Fruit fly (Drosophila melanogaster) whole organism, embryonic: ENCODE measurements around the gene Grasp65.

Source experiments
- CG11504 ChIP-seq: fragments of 200-800 bp; sonication (Bioruptor generic); optimal IDR thresholded peaks from 3 replicates; lab custom pipeline; 2019; ENCODE audit warnings: missing biosample characterization, mild to moderate bottlenecking, missing genetic modification characterization, moderate library complexity
- lola ChIP-seq, 3 experiments: fragments of >200 bp in 2 of 3; fragments of 200-800 bp in 1 of 3; sonication (Bioruptor generic) in 1 of 3; optimal IDR thresholded peaks; 2 replicates each; lab custom pipeline; 2017 to 2019; ENCODE audit warnings: missing biosample characterization in 3 of 3, missing genetic modification characterization in 3 of 3, mild to moderate bottlenecking in 1 of 3, moderate library complexity in 1 of 3

DNA sequence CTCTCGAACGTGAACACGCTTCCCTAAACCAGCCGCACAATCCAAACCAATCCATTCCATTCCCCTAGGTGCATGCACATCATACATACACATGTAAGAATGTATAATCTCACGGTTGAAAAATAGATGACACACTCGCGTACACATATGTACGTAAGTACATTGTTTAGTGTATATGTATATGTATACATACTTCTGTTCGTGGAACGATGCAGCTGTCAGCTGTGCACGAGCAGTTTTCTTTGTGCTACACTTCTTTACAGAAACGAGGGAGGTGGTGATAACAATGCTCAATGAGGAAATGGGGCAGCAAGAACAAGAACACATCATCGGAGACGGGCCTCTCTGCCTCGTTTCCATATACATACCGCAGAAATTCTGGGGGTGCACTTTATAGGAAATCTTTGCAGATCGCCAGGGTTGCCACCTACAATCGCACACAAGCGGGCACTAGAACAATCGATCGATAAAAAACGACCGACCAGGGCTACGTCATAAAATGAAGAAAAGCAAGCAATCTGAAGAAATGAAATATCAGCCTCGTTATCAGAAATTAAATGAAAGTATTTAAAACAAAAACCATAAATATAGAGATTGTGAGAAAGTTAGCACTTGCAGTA is 25.3 kb upstream of the Grasp65 start:
- TF ChIP-seq CG11504 (tag; lab: Kevin White, UChicago) = no peak
- no peak for TF ChIP-seq lola (GFP tag; optimal IDR thresholded peaks at IDR 0.05; lab: Kevin White, UChicago)
